Fruit fly (Drosophila melanogaster) whole organism, embryonic: ENCODE data around the gene CG7304.
A peak's percentile ranks its signal among the peaks of the same experiment; 100 is the strongest.

Experiments
- Ada2b ChIP-seq: fragments of 200-800 bp; sonication (Bioruptor generic); IDR thresholded peaks from 2 replicates; pipeline ENCODE4 v1.3.6; 2022; ENCODE audit warnings: missing biosample characterization, missing genetic modification characterization
- Bgb ChIP-seq: fragments of 200-800 bp; sonication (Bioruptor generic); IDR thresholded peaks from 2 replicates; pipeline ENCODE4 v1.3.6; 2022; ENCODE audit warnings: missing biosample characterization, missing genetic modification characterization; ENCODE audit not compliant: partially characterized antibody
- Blimp-1 ChIP-seq: fragments of 200-800 bp; sonication (Bioruptor generic); optimal IDR thresholded peaks from 3 replicates; lab custom pipeline; 2018; ENCODE audit warnings: missing biosample characterization, missing genetic modification characterization, mild to moderate bottlenecking, moderate library complexity, missing genetic modification reagents
- CG11247 ChIP-seq: fragments of 200-800 bp; sonication (Bioruptor generic); IDR thresholded peaks from 2 replicates; pipeline ENCODE4 v1.3.6; 2022; ENCODE audit warnings: missing biosample characterization, missing genetic modification characterization
- CG11504 ChIP-seq: fragments of 200-800 bp; sonication (Bioruptor generic); optimal IDR thresholded peaks from 3 replicates; lab custom pipeline; 2019; ENCODE audit warnings: missing biosample characterization, mild to moderate bottlenecking, missing genetic modification characterization, moderate library complexity
- CG12155 ChIP-seq: fragments of 200-800 bp; sonication (Bioruptor generic); optimal IDR thresholded peaks from 3 replicates; lab custom pipeline; 2016; ENCODE audit warnings: missing biosample characterization, missing genetic modification characterization
- CG12659 ChIP-seq: fragments of 200-800 bp; sonication (Bioruptor generic); optimal IDR thresholded peaks from 3 replicates; lab custom pipeline; 2017; ENCODE audit warnings: mild to moderate bottlenecking, missing biosample characterization, missing genetic modification reagents, missing genetic modification characterization
- CG14014 ChIP-seq: fragments of 200-800 bp; sonication (Bioruptor generic); IDR thresholded peaks from 2 replicates; pipeline ENCODE4 v1.3.6; 2022; ENCODE audit warnings: missing biosample characterization, missing genetic modification characterization
- CG16815 ChIP-seq: fragments of 200-800 bp; sonication (Bioruptor generic); optimal IDR thresholded peaks from 3 replicates; lab custom pipeline; 2017; ENCODE audit warnings: missing biosample characterization, mild to moderate bottlenecking, missing genetic modification characterization
- CG1792 ChIP-seq: fragments of 200-800 bp; sonication (Bioruptor generic); optimal IDR thresholded peaks from 2 replicates; lab custom pipeline; 2016; ENCODE audit warnings: missing biosample characterization, missing genetic modification characterization
- CG2116 ChIP-seq: fragments of 200-800 bp; sonication (Bioruptor generic); optimal IDR thresholded peaks from 3 replicates; lab custom pipeline; 2018; ENCODE audit warnings: missing biosample characterization, mild to moderate bottlenecking, missing genetic modification characterization
- CG2199 ChIP-seq: fragments of 200-800 bp; sonication (Bioruptor generic); IDR thresholded peaks from 3 replicates; pipeline ENCODE4 v1.3.6; 2022; ENCODE audit warnings: missing biosample characterization, missing genetic modification characterization
- CG2678 ChIP-seq: fragments of 200-800 bp; sonication (Bioruptor generic); optimal IDR thresholded peaks from 3 replicates; lab custom pipeline; 2019; ENCODE audit warnings: missing biosample characterization, mild to moderate bottlenecking, missing genetic modification characterization, moderate library complexity
- CG2712 ChIP-seq: fragments of 200-800 bp; optimal IDR thresholded peaks from 3 replicates; lab custom pipeline; 2019; ENCODE audit warnings: missing biosample characterization, mild to moderate bottlenecking, missing genetic modification characterization, moderate library complexity
- CG3065 ChIP-seq: fragments of 200-800 bp; sonication (Bioruptor generic); optimal IDR thresholded peaks from 2 replicates; lab custom pipeline; 2016; ENCODE audit warnings: missing biosample characterization, missing genetic modification characterization
- CG4360 ChIP-seq: fragments of 200-800 bp; sonication (Bioruptor generic); IDR thresholded peaks from 2 replicates; pipeline ENCODE4 v1.3.6; 2022; ENCODE audit warnings: missing biosample characterization, missing genetic modification characterization
- CG4820 ChIP-seq: fragments of 200-800 bp; sonication (Bioruptor generic); optimal IDR thresholded peaks from 3 replicates; lab custom pipeline; 2016; ENCODE audit warnings: missing biosample characterization, missing genetic modification characterization
- CG7556 ChIP-seq: fragments of 200-800 bp; sonication (Bioruptor generic); optimal IDR thresholded peaks from 2 replicates; lab custom pipeline; 2017; ENCODE audit warnings: missing biosample characterization, mild to moderate bottlenecking, missing genetic modification characterization
- CG7839 ChIP-seq: fragments of 200-800 bp; sonication (Bioruptor generic); optimal IDR thresholded peaks from 3 replicates; lab custom pipeline; 2018; ENCODE audit warnings: missing biosample characterization, mild to moderate bottlenecking, missing genetic modification characterization, moderate library complexity
- CG8388 ChIP-seq: fragments of 200-800 bp; sonication (Bioruptor generic); optimal IDR thresholded peaks from 2 replicates; lab custom pipeline; 2019; ENCODE audit warnings: missing biosample characterization, mild to moderate bottlenecking, missing genetic modification characterization, moderate library complexity
- CoRest ChIP-seq: fragments of 200-800 bp; sonication (Bioruptor generic); optimal IDR thresholded peaks from 3 replicates; lab custom pipeline; 2018; ENCODE audit warnings: missing biosample characterization, mild to moderate bottlenecking, missing genetic modification characterization, moderate library complexity
- D19A ChIP-seq: fragments of 200-800 bp; optimal IDR thresholded peaks from 3 replicates; lab custom pipeline; 2019; ENCODE audit warnings: missing biosample characterization, mild to moderate bottlenecking, missing genetic modification characterization, moderate library complexity
- Drgx ChIP-seq: fragments of 200-800 bp; sonication (Bioruptor generic); IDR thresholded peaks from 2 replicates; pipeline ENCODE4 v1.3.6; 2022; ENCODE audit warnings: missing biosample characterization, missing genetic modification characterization
- E2f2 ChIP-seq: fragments of 200-800 bp; sonication (Bioruptor generic); IDR thresholded peaks from 2 replicates; pipeline ENCODE4 v1.3.6; 2022; ENCODE audit warnings: missing biosample characterization, missing genetic modification characterization
- Ets65A ChIP-seq: fragments of 200-800 bp; sonication (Bioruptor generic); peaks from one replicate; lab custom pipeline; 2016; ENCODE audit warnings: missing biosample characterization, missing genetic modification characterization
- HLH3B ChIP-seq: fragments of 200-800 bp; sonication (Bioruptor generic); IDR thresholded peaks from 2 replicates; pipeline ENCODE4 v1.3.6; 2022; ENCODE audit warnings: missing biosample characterization, missing genetic modification characterization
- Hr3 ChIP-seq: fragments of 200-800 bp; sonication (Bioruptor generic); optimal IDR thresholded peaks from 3 replicates; lab custom pipeline; 2016; ENCODE audit warnings: missing biosample characterization, missing genetic modification characterization
- Hr39 ChIP-seq: fragments of >200 bp; optimal IDR thresholded peaks from 2 replicates; lab custom pipeline; 2017
- Hr51 ChIP-seq, 2 experiments: fragments of 200-800 bp; sonication (Bioruptor generic); optimal IDR thresholded peaks; 2 replicates in 1 of 2; 3 replicates in 1 of 2; lab custom pipeline; 2016 to 2018; ENCODE audit warnings: missing biosample characterization in 2 of 2, missing genetic modification characterization in 2 of 2, mild to moderate bottlenecking in 1 of 2, moderate library complexity in 1 of 2
- Sox102F ChIP-seq: fragments of 200-800 bp; sonication (Bioruptor generic); optimal IDR thresholded peaks from 2 replicates; lab custom pipeline; 2018; ENCODE audit warnings: missing biosample characterization, mild to moderate bottlenecking, missing genetic modification characterization, moderate library complexity
- ap ChIP-seq: fragments of 200-800 bp; sonication (Bioruptor generic); IDR thresholded peaks from 2 replicates; pipeline ENCODE4 v1.3.6; 2022; ENCODE audit warnings: missing biosample characterization, missing genetic modification characterization
- bab2 ChIP-seq: fragments of 200-800 bp; sonication (Bioruptor generic); optimal IDR thresholded peaks from 2 replicates; lab custom pipeline; 2016; ENCODE audit warnings: missing biosample characterization, missing genetic modification characterization
- disco-r ChIP-seq: fragments of 200-800 bp; sonication (Bioruptor generic); optimal IDR thresholded peaks from 2 replicates; lab custom pipeline; 2016; ENCODE audit warnings: missing biosample characterization, missing genetic modification characterization
- gem ChIP-seq: fragments of 200-800 bp; sonication (Bioruptor generic); optimal IDR thresholded peaks from 2 replicates; lab custom pipeline; 2019; ENCODE audit warnings: missing biosample characterization, mild to moderate bottlenecking, missing genetic modification characterization, moderate library complexity
- lov ChIP-seq, 2 experiments: fragments of 200-800 bp in 1 of 2; fragments of >200 bp in 1 of 2; sonication (Bioruptor generic) in 1 of 2; IDR thresholded peaks in 1 of 2; optimal IDR thresholded peaks in 1 of 2; 2 replicates in 1 of 2; 3 replicates in 1 of 2; pipeline versions ENCODE4 v1.3.6 to Lab custom; 2017 to 2022; ENCODE audit warnings: missing biosample characterization in 1 of 2, missing genetic modification characterization in 1 of 2
- pho ChIP-seq: fragments of 200-800 bp; sonication (Bioruptor generic); optimal IDR thresholded peaks from 2 replicates; lab custom pipeline; 2016; ENCODE audit warnings: missing biosample characterization, missing genetic modification characterization
- phol ChIP-seq: fragments of 200-800 bp; sonication (Bioruptor generic); optimal IDR thresholded peaks from 3 replicates; lab custom pipeline; 2018; ENCODE audit warnings: missing biosample characterization, mild to moderate bottlenecking, missing genetic modification characterization, moderate library complexity
- pnt ChIP-seq: fragments of 200-800 bp; sonication (Bioruptor generic); optimal IDR thresholded peaks from 3 replicates; lab custom pipeline; 2016; ENCODE audit warnings: missing biosample characterization, missing genetic modification characterization
- seq ChIP-seq: fragments of 200-800 bp; sonication (Bioruptor generic); IDR thresholded peaks from 2 replicates; pipeline ENCODE4 v1.3.6; 2022; ENCODE audit warnings: missing biosample characterization, missing genetic modification characterization
- twi ChIP-seq: fragments of 200-800 bp; optimal IDR thresholded peaks from 2 replicates; lab custom pipeline; 2019; ENCODE audit warnings: missing biosample characterization, mild to moderate bottlenecking, missing genetic modification characterization, moderate library complexity
- vfl ChIP-seq: fragments of 200-800 bp; sonication (Bioruptor generic); optimal IDR thresholded peaks from 2 replicates; lab custom pipeline; 2016; ENCODE audit warnings: missing biosample characterization, missing genetic modification characterization
- zen2 ChIP-seq: fragments of 200-800 bp; sonication (Bioruptor generic); IDR thresholded peaks from 3 replicates; pipeline ENCODE4 v1.3.6; 2022; ENCODE audit warnings: missing biosample characterization, missing genetic modification characterization; ENCODE audit not compliant: partially characterized antibody
- zfh1 ChIP-seq: fragments of 200-800 bp; sonication (Bioruptor generic); IDR thresholded peaks from 3 replicates; pipeline ENCODE4 v1.3.6; 2022; ENCODE audit warnings: missing biosample characterization, missing genetic modification characterization

The CG7304 gene

DNA sequence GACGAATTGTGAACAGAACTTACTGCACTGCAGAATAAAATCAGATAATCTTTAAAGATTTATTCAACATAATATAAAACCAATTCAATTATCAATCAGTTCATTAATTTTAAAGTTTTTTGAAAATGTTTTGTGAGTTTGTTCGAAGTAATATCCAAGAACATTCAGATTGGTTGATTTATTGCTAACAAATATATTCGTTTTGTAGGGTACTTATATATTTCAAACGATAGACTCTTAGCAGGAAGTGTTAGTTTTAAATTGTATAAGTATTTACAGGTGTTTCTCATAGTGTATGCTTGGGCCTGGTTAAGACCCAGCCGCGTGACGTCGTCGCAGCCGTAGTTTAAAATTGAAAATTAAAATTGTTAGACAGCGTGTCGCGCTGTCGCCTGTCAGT is 29.1 kb downstream of the CG7304 start:
- peak; percentile 4 for TF ChIP-seq Blimp-1
- TF ChIP-seq pnt (GFP tag; lab: Kevin White, UChicago): no peak
- TF ChIP-seq Hr3 (GFP tag; lab: Kevin White, UChicago): no peak
- TF ChIP-seq CG2678 (tag; lab: Kevin White, UChicago): peak; percentile 35
- TF ChIP-seq CG8388 (GFP tag; lab: Kevin White, UChicago): no peak
- TF ChIP-seq CG11247: no peak
- TF ChIP-seq zfh1 (GFP tag; lab: Robert Waterston, UW): no peak
- no peak for TF ChIP-seq vfl (GFP tag; lab: Kevin White, UChicago)
- peak; percentile 3 for TF ChIP-seq CG2712 (tag; lab: Kevin White, UChicago)
- no peak for TF ChIP-seq CG12155 (GFP tag; lab: Kevin White, UChicago)
- no peak for TF ChIP-seq CoRest (tag; lab: Kevin White, UChicago)
- no peak for TF ChIP-seq Ada2b (GFP tag; lab: Robert Waterston, UW)
- peak; percentile 25 for TF ChIP-seq gem
- no peak for TF ChIP-seq CG14014 (GFP tag; lab: Robert Waterston, UW)
- no peak for TF ChIP-seq zen2 (GFP tag; lab: Robert Waterston, UW)
- no peak for TF ChIP-seq CG4820
- peak; percentile 14 for TF ChIP-seq phol (tag; lab: Kevin White, UChicago)
- peak; percentile 59; the same call in 1 of the 2 replicates for TF ChIP-seq Drgx
- no peak for TF ChIP-seq seq
- TF ChIP-seq CG16815 (GFP tag; lab: Kevin White, UChicago): no peak
- TF ChIP-seq CG7556 (GFP tag; lab: Kevin White, UChicago): peak; percentile 2
- TF ChIP-seq CG3065 (GFP tag; lab: Kevin White, UChicago): no peak
- TF ChIP-seq D19A: peak; percentile 10
- TF ChIP-seq CG7839 (tag; lab: Kevin White, UChicago): no peak
- TF ChIP-seq Sox102F (GFP tag; lab: Kevin White, UChicago): peak; percentile 9
- TF ChIP-seq E2f2 (GFP tag; lab: Robert Waterston, UW): no peak
- TF ChIP-seq pho (GFP tag; lab: Kevin White, UChicago): no peak
- no peak for TF ChIP-seq ap (GFP tag; lab: Robert Waterston, UW)
- no peak for TF ChIP-seq Bgb (GFP tag; lab: Robert Waterston, UW)
- peak; percentile 42 for TF ChIP-seq CG11504 (tag; lab: Kevin White, UChicago)
- TF ChIP-seq Hr39 (lab: Kevin White, UChicago): no peak
- TF ChIP-seq CG2116 (GFP tag; lab: Kevin White, UChicago): no peak
- no peak for TF ChIP-seq HLH3B (GFP tag; lab: Robert Waterston, UW)
- no peak for TF ChIP-seq lov (optimal IDR thresholded peaks at IDR 0.05; lab: Kevin White, UChicago)
- no peak for TF ChIP-seq lov (GFP tag; IDR thresholded peaks at IDR 0.05; lab: Robert Waterston, UW)
- no peak for TF ChIP-seq Hr51 (GFP tag; optimal IDR thresholded peaks at IDR 0.05; lab: Kevin White, UChicago)

DNA sequence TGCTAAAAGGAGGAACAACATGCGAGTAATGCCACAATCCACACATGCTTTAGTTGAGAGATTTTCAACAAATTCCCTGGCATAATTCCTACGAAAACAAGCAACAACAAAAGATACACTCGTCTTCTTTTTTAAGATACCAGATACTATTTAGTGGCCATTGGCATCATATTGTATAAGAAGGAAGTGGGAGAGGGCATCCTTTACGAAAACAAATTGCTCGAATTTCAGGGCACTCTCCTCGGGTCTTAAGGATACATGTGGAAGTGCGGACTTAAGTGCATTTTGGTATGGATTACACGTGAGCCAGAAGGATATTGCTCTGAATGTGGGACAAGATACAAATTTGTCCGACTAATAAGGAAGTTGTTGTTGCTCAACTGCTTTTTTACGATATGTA is 30.6 kb downstream of the CG7304 start:
- TF ChIP-seq CG4360 (GFP tag; lab: Robert Waterston, UW) (peak; percentile 9; the same call in 1 of the 2 replicates), disco-r (GFP tag; lab: Kevin White, UChicago) (no peak), bab2 (no peak), twi (peak; percentile 90), Ets65A (GFP tag; lab: Kevin White, UChicago) (peak; percentile 28), CG12659 (no peak), CG2199 (GFP tag; lab: Robert Waterston, UW) (peak; percentile 70; the same call in 2 of the 3 replicates), CG1792 (GFP tag; lab: Kevin White, UChicago) (no peak)
